Fruit fly (Drosophila melanogaster): ENCODE results near the gene CG31988.

The CG31988 gene

DNA sequence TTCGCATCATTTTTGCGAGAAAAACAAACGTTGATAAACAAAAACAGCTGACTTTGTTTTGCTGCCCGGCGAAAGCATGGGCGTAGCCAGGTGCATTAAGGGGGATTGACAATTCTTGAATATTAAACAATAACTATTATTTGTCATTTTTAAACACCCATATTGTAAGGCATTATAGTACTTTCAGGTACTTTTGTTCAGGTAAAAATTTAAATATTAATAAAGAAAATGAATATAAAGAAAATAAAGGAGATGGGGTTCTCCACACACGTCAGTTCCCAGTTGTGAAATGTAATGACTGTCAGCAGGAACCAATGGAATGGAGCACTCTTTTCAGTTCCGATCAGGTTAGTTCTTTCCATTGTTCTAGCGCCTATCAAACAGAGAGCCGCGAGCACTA lies 44.0 kb downstream of the CG31988 start, which contains the start of the genes Coq3 and Pld3 (continued):
- TF ChIP-seq fd85E (GFP tag; optimal IDR thresholded peaks at IDR 0.05) (peak; percentile 74), CG8319 (GFP tag; optimal IDR thresholded peaks at IDR 0.05) (peak; percentile 90), svp (GFP tag) (no peak), CG10631 (GFP tag; optimal IDR thresholded peaks at IDR 0.05) (peak; percentile 96), CG8119 (GFP tag; IDR thresholded peaks at IDR 0.05) (peak; percentile 88; the same call in 2 of the 3 replicates), CG34406 (GFP tag; optimal IDR thresholded peaks at IDR 0.05) (peak; percentile 95), Blimp-1 (GFP tag; optimal IDR thresholded peaks at IDR 0.05) (peak; percentile 76), Eip78C (GFP tag) (peak; percentile 99), Eip93F (GFP tag; optimal IDR thresholded peaks at IDR 0.05) (peak; percentile 93), CG11294 (GFP tag; IDR thresholded peaks at IDR 0.05) (peak; percentile 86), Ets96B (tag; optimal IDR thresholded peaks at IDR 0.05) (peak; percentile 91), cyc (GFP tag; optimal IDR thresholded peaks at IDR 0.05) (peak; percentile 93), CG31627 (GFP tag; optimal IDR thresholded peaks at IDR 0.05) (peak; percentile 94), pdm3 (GFP tag; optimal IDR thresholded peaks at IDR 0.05) (peak; percentile 95), CG11762 (GFP tag; optimal IDR thresholded peaks at IDR 0.05; ENCODE audit: insufficient read depth) (peak; percentile 92), spab (GFP tag; optimal IDR thresholded peaks at IDR 0.05) (peak; percentile 82), CG3919 (GFP tag; optimal IDR thresholded peaks at IDR 0.05) (peak; percentile 96), Sox102F (GFP tag; optimal IDR thresholded peaks at IDR 0.05) (peak; percentile 96), dsx (GFP tag; optimal IDR thresholded peaks at IDR 0.05; ENCODE audit: poor library complexity, severe bottlenecking) (peak; percentile 88), CG6808 (GFP tag; optimal IDR thresholded peaks at IDR 0.05) (peak; percentile 89), esn (GFP tag; optimal IDR thresholded peaks at IDR 0.05) (peak; percentile 97), salr (GFP tag; optimal IDR thresholded peaks at IDR 0.05) (peak; percentile 82 to 91), vri (GFP tag; optimal IDR thresholded peaks at IDR 0.05) (peak; percentile 94), CG32006 (GFP tag; optimal IDR thresholded peaks at IDR 0.05) (peak; percentile 92), OdsH (GFP tag; optimal IDR thresholded peaks at IDR 0.05) (peak; percentile 97), CG7368 (GFP tag; optimal IDR thresholded peaks at IDR 0.05) (peak; percentile 93), fd59A (GFP tag; optimal IDR thresholded peaks at IDR 0.05) (peak; percentile 82), CG8632 (GFP tag; optimal IDR thresholded peaks at IDR 0.05) (peak; percentile 95), CG16779 (tag; optimal IDR thresholded peaks at IDR 0.05) (no peak)

- no peak for TF ChIP-seq eg (GFP tag; IDR thresholded peaks at IDR 0.05)
- TF ChIP-seq CG3032 (tag; optimal IDR thresholded peaks at IDR 0.05) = no peak
- peak; percentile 41 for TF ChIP-seq CG10631 (GFP tag; optimal IDR thresholded peaks at IDR 0.05)
- TF ChIP-seq CG1621 (tag; optimal IDR thresholded peaks at IDR 0.05) = no peak
- no peak for TF ChIP-seq Met (GFP tag; optimal IDR thresholded peaks at IDR 0.05)
- no peak for TF ChIP-seq Eip75B (GFP tag; optimal IDR thresholded peaks at IDR 0.05)
- TF ChIP-seq Ets96B (tag; optimal IDR thresholded peaks at IDR 0.05) = no peak
- no peak for TF ChIP-seq ss (GFP tag; optimal IDR thresholded peaks at IDR 0.05)
- TF ChIP-seq CG32006 (GFP tag; optimal IDR thresholded peaks at IDR 0.05) = no peak
- TF ChIP-seq CG11902 (GFP tag; optimal IDR thresholded peaks at IDR 0.05) = no peak
- peak; percentile 43; the same call in 1 of the 3 replicates for TF ChIP-seq CG6163 (GFP tag; IDR thresholded peaks at IDR 0.05)
- no peak for TF ChIP-seq Blimp-1 (GFP tag; optimal IDR thresholded peaks at IDR 0.05)
- TF ChIP-seq CG34406 (GFP tag; optimal IDR thresholded peaks at IDR 0.05) = no peak
- TF ChIP-seq spab (GFP tag; optimal IDR thresholded peaks at IDR 0.05) = no peak
- TF ChIP-seq esn (GFP tag; optimal IDR thresholded peaks at IDR 0.05) = peak; percentile 46
- TF ChIP-seq Hr38 (GFP tag; optimal IDR thresholded peaks at IDR 0.05) = no peak
- no peak for TF ChIP-seq CG6276 (GFP tag; optimal IDR thresholded peaks at IDR 0.05)
- no peak for TF ChIP-seq Sox14 (GFP tag; optimal IDR thresholded peaks at IDR 0.05)
- TF ChIP-seq CG6808 (GFP tag; optimal IDR thresholded peaks at IDR 0.05) = no peak
- TF ChIP-seq CG15336 (GFP tag; IDR thresholded peaks at IDR 0.05) = no peak
- no peak for TF ChIP-seq CG11294 (GFP tag; IDR thresholded peaks at IDR 0.05)
- TF ChIP-seq Eip93F (GFP tag; optimal IDR thresholded peaks at IDR 0.05) = no peak
- TF ChIP-seq Smox (GFP tag; optimal IDR thresholded peaks at IDR 0.05) = no peak
- peak; percentile 25 for TF ChIP-seq achi (GFP tag; optimal IDR thresholded peaks at IDR 0.05)
- no peak for TF ChIP-seq CG8632 (GFP tag; optimal IDR thresholded peaks at IDR 0.05)
- no peak for TF ChIP-seq acj6 (GFP tag; optimal IDR thresholded peaks at IDR 0.05)
- TF ChIP-seq topi (GFP tag; optimal IDR thresholded peaks at IDR 0.05) = peak; percentile 9
- peak; percentile 34 for TF ChIP-seq CG31627 (GFP tag; optimal IDR thresholded peaks at IDR 0.05)
- TF ChIP-seq CG4318 (GFP tag; optimal IDR thresholded peaks at IDR 0.05) = no peak
- no peak for TF ChIP-seq Ets21C (GFP tag; optimal IDR thresholded peaks at IDR 0.05)
Observed at dm6 chr2L:21156156-21157040, 46.2 kb downstream of the CG31988 start, which contains the start of the genes Mpp6 and E2f2. Gene Mpp6 (plus strand): TSS chr2L:21156288. Gene E2f2 (minus strand): TSS chr2L:21156749.
